Worm (Caenorhabditis elegans): Measurements from ENCODE around the gene C25G4.8.
"Not testable (repeated sequence)": the region's sequence is repeated elsewhere in the genome, so short reads cannot be mapped to it uniquely, and the experiment has no call there.

Gene C25G4.8

ce11 chrIV:12463370-12463769 is at the start of gene C25G4.8:
Gene C25G4.8 (minus strand): TSS chrIV:12463470.
- no peak for TF ChIP-seq aptf-3 (GFP tag; IDR thresholded peaks at IDR 0.05)
- TF ChIP-seq ceh-79 (tag; optimal IDR thresholded peaks at IDR 0.05), result no peak
- no peak for TF ChIP-seq ceh-40 (GFP tag; IDR thresholded peaks at IDR 0.05)
- no peak for TF ChIP-seq die-1 (tag; optimal IDR thresholded peaks at IDR 0.05)
- no peak for TF ChIP-seq lag-1 (GFP tag; IDR thresholded peaks at IDR 0.05)
- no peak for TF ChIP-seq dpff-1 (tag; optimal IDR thresholded peaks at IDR 0.05)
- TF ChIP-seq attf-6 (GFP tag; IDR thresholded peaks at IDR 0.05), result no peak
- no peak for TF ChIP-seq him-1 (tag; optimal IDR thresholded peaks at IDR 0.05)
- TF ChIP-seq F49E8.2 (tag; optimal IDR thresholded peaks at IDR 0.05; ENCODE audit: insufficient read depth), result no peak
- no peak for TF ChIP-seq rec-8 (tag; optimal IDR thresholded peaks at IDR 0.05)
- no peak for TF ChIP-seq Y95B8A.8 (GFP tag; IDR thresholded peaks at IDR 0.05)
- no peak for TF ChIP-seq pha-4 (tag; optimal IDR thresholded peaks at IDR 0.05)
- TF ChIP-seq efl-1 (GFP tag; optimal IDR thresholded peaks at IDR 0.05), result no peak
- TF ChIP-seq ceh-100 (GFP tag; IDR thresholded peaks at IDR 0.05), result no peak
- no peak for TF ChIP-seq cebp-1 (GFP tag; IDR thresholded peaks at IDR 0.05)
- no peak for TF ChIP-seq cebp-1 (tag; optimal IDR thresholded peaks at IDR 0.05)

DNA sequence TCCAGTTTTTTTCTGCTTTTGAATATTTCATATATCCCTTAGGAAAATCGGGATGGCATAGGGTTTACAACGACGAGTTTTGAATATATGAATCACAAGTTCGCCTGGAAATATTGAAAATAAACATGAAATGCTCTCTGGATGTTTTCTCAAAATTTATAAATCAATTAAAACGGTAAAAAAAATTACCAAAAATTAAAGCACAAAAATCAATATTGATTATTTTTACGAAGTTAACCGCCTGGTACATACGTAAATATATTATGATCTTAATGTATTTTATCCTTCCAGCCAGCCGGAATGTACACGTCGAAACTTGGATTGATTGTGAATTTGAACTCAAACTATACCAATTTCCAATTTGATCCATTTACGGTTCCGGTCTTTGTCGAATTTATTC is 42.1 kb upstream of the C25G4.8 start, which contains the start of gene sru-17:
TSS of gene sru-17 (plus strand) at position 301 of the 400 bp plus-strand sequence.
- not testable (repeated sequence) for TF ChIP-seq mel-28 (tag; optimal IDR thresholded peaks at IDR 0.05; ENCODE audit: borderline replicate concordance); ets-4 (GFP tag; optimal IDR thresholded peaks at IDR 0.05); nhr-120 (GFP tag; IDR thresholded peaks at IDR 0.05)

ce11 chrIV:12501956-12502355 is 38.7 kb upstream of the C25G4.8 start, which contains the start of gene sru-18:
Gene sru-18 (plus strand): TSS chrIV:12502256.
- no peak for TF ChIP-seq B0336.3 (GFP tag; IDR thresholded peaks at IDR 0.05)
- TF ChIP-seq zfh-2 (GFP tag; conservative IDR thresholded peaks at IDR 0.05), result no peak
- no peak for TF ChIP-seq ztf-18 (tag; optimal IDR thresholded peaks at IDR 0.05)
- TF ChIP-seq efl-1 (GFP tag; optimal IDR thresholded peaks at IDR 0.05), result no peak
- no peak for TF ChIP-seq gei-17 (GFP tag; optimal IDR thresholded peaks at IDR 0.05)
- no peak for TF ChIP-seq die-1 (tag; optimal IDR thresholded peaks at IDR 0.05)
- no peak for TF ChIP-seq ceh-91 (GFP tag; IDR thresholded peaks at IDR 0.05)
- no peak for TF ChIP-seq atf-7 (tag; optimal IDR thresholded peaks at IDR 0.05)
- TF ChIP-seq hmg-1.2 (GFP tag; IDR thresholded peaks at IDR 0.05), result no peak
- no peak for TF ChIP-seq F57C9.4 (tag; optimal IDR thresholded peaks at IDR 0.05)
- TF ChIP-seq snpc-1.3 (tag; optimal IDR thresholded peaks at IDR 0.05; ENCODE audit: insufficient read depth), result no peak
- TF ChIP-seq nhr-120 (GFP tag; IDR thresholded peaks at IDR 0.05), result no peak
- no peak for TF ChIP-seq lsl-1 (GFP tag; optimal IDR thresholded peaks at IDR 0.05)
- no peak for TF ChIP-seq C17E4.6 (GFP tag; IDR thresholded peaks at IDR 0.05)
- no peak for TF ChIP-seq somi-1 (GFP tag; optimal IDR thresholded peaks at IDR 0.05)
- no peak for TF ChIP-seq F33H1.4 (GFP tag; IDR thresholded peaks at IDR 0.05)
- TF ChIP-seq ceh-27 (GFP tag; optimal IDR thresholded peaks at IDR 0.05), result no peak
- no peak for TF ChIP-seq egl-18 (GFP tag; IDR thresholded peaks at IDR 0.05)
- TF ChIP-seq cebp-2 (GFP tag; IDR thresholded peaks at IDR 0.05), result no peak
- no peak for TF ChIP-seq zim-3 (tag; optimal IDR thresholded peaks at IDR 0.05)

DNA sequence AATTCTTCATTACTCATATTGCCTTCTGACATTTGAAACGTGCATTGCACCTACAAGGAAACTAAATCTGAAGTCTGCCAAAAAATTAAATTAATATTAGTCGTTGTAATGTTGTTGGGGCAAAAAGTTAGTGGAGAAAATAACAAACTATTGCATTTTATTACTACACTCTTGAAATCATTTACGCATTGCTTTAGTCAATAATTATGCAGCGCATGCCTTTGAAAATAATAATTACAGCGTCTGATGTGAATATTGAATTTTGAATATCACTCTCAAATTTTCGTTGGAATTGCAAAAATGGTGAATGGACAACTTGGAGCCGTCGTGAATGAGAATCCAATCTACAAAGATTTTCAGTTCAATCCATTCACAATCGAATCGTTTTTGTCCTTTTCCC is 35.0 kb upstream of the C25G4.8 start, which contains the start of gene sru-19:
TSS of gene sru-19 (plus strand) at position 301 of the 400 bp plus-strand sequence.
- TF ChIP-seq F49E8.2 (tag; optimal IDR thresholded peaks at IDR 0.05; ENCODE audit: insufficient read depth) (no peak), hmg-1.2 (GFP tag; IDR thresholded peaks at IDR 0.05) (no peak), Y67H2A.10 (GFP tag; conservative IDR thresholded peaks at IDR 0.05) (no peak), nfya-1 (tag; optimal IDR thresholded peaks at IDR 0.05; ENCODE audit: borderline replicate concordance, insufficient read depth) (no peak), sea-2 (GFP tag; IDR thresholded peaks at IDR 0.05) (no peak)

All from whole organism, young adult.